Worm (Caenorhabditis elegans) whole organism, mixed stage, embryonic: ENCODE data around the gene D1022.2.

Experiments used
- M03D4.4 ChIP-seq: sonication (generic microtip); optimal IDR thresholded peaks from 2 replicates; lab custom pipeline; 2017; ENCODE audit warnings: mild to moderate bottlenecking, missing genetic modification characterization, missing compliant biosample characterization
- bed-3 ChIP-seq: fragments of 200-800 bp; sonication (Bioruptor generic); optimal IDR thresholded peaks from 3 replicates; lab custom pipeline; 2018; ENCODE audit warnings: mild to moderate bottlenecking, missing genetic modification characterization, moderate library complexity, missing compliant biosample characterization
- blmp-1 ChIP-seq: fragments of 150-350 bp; optimal IDR thresholded peaks from 2 replicates; lab custom pipeline; 2014; ENCODE audit warnings: missing biosample characterization, missing genetic modification characterization
- ceh-39 ChIP-seq: fragments of 150-350 bp; optimal IDR thresholded peaks from 2 replicates; lab custom pipeline; 2014; ENCODE audit warnings: missing biosample characterization, missing genetic modification characterization
- ceh-43 ChIP-seq: fragments of 200-800 bp; sonication (Bioruptor generic); optimal IDR thresholded peaks from 2 replicates; lab custom pipeline; 2018; ENCODE audit warnings: mild to moderate bottlenecking, missing genetic modification characterization, moderate library complexity, missing compliant biosample characterization
- ceh-83 ChIP-seq: fragments of 200-800 bp; sonication (Bioruptor generic); optimal IDR thresholded peaks from 2 replicates; lab custom pipeline; 2018; ENCODE audit warnings: mild to moderate bottlenecking, missing genetic modification characterization, missing compliant biosample characterization
- ces-1 ChIP-seq: fragments of 150-350 bp; optimal IDR thresholded peaks from 2 replicates; lab custom pipeline; 2014; ENCODE audit warnings: missing biosample characterization, missing genetic modification reagents, missing genetic modification characterization
- cnd-1 ChIP-seq: fragments of 200-800 bp; sonication (Bioruptor generic); optimal IDR thresholded peaks from 2 replicates; lab custom pipeline; 2018; ENCODE audit warnings: mild to moderate bottlenecking, missing genetic modification characterization, missing compliant biosample characterization
- drap-1 ChIP-seq: fragments of 200-800 bp; sonication (Bioruptor generic); optimal IDR thresholded peaks from 3 replicates; lab custom pipeline; 2018; ENCODE audit warnings: mild to moderate bottlenecking, missing genetic modification characterization, missing compliant biosample characterization
- elt-1 ChIP-seq: sonication (generic microtip); optimal IDR thresholded peaks from 2 replicates; lab custom pipeline; 2017; ENCODE audit warnings: missing genetic modification characterization, mild to moderate bottlenecking, missing compliant biosample characterization, antibody characterized with exemption, moderate library complexity, borderline replicate concordance; ENCODE audit not compliant: insufficient read depth
- elt-3 ChIP-seq: fragments of 150-350 bp; optimal IDR thresholded peaks from 2 replicates; lab custom pipeline; 2014; ENCODE audit warnings: missing biosample characterization, missing genetic modification characterization
- flh-1 ChIP-seq: fragments of 200-800 bp; sonication (Bioruptor generic); optimal IDR thresholded peaks from 2 replicates; lab custom pipeline; 2018; ENCODE audit warnings: mild to moderate bottlenecking, missing genetic modification characterization, moderate library complexity, missing compliant biosample characterization
- ham-2 ChIP-seq: fragments of 200-800 bp; sonication (Bioruptor generic); optimal IDR thresholded peaks from 2 replicates; lab custom pipeline; 2018; ENCODE audit warnings: mild to moderate bottlenecking, missing genetic modification characterization, missing compliant biosample characterization
- hlh-1 ChIP-seq: fragments of 150-350 bp; optimal IDR thresholded peaks from 2 replicates; lab custom pipeline; 2014; ENCODE audit warnings: missing biosample characterization, missing genetic modification reagents, missing genetic modification characterization
- lin-13 ChIP-seq: fragments of 150-350 bp; optimal IDR thresholded peaks from 2 replicates; lab custom pipeline; 2014; ENCODE audit warnings: missing biosample characterization, missing genetic modification characterization
- lin-32 ChIP-seq: fragments of 200-800 bp; sonication (Bioruptor generic); optimal IDR thresholded peaks from 2 replicates; lab custom pipeline; 2018; ENCODE audit warnings: mild to moderate bottlenecking, missing genetic modification characterization, missing compliant biosample characterization
- lsy-2 ChIP-seq: fragments of 150-350 bp; optimal IDR thresholded peaks from 2 replicates; lab custom pipeline; 2014; ENCODE audit warnings: missing biosample characterization, missing genetic modification characterization
- mab-5 ChIP-seq: fragments of 150-350 bp; optimal IDR thresholded peaks from 2 replicates; lab custom pipeline; 2014; ENCODE audit warnings: missing biosample characterization, missing genetic modification characterization
- mep-1 ChIP-seq: fragments of 150-350 bp; optimal IDR thresholded peaks from 2 replicates; lab custom pipeline; 2017; ENCODE audit warnings: missing biosample characterization, missing genetic modification reagents, missing genetic modification characterization, inconsistent platforms
- nhr-12 ChIP-seq: fragments of 150-350 bp; optimal IDR thresholded peaks from 2 replicates; lab custom pipeline; 2014; ENCODE audit warnings: missing biosample characterization, missing genetic modification characterization
- nhr-2 ChIP-seq: fragments of 150-350 bp; optimal IDR thresholded peaks from 2 replicates; lab custom pipeline; 2014; ENCODE audit warnings: missing biosample characterization, missing genetic modification characterization
- nhr-237 ChIP-seq: fragments of 150-350 bp; optimal IDR thresholded peaks from 2 replicates; lab custom pipeline; 2014; ENCODE audit warnings: missing biosample characterization, missing genetic modification characterization
- nhr-28 ChIP-seq: fragments of 150-350 bp; optimal IDR thresholded peaks from 2 replicates; lab custom pipeline; 2014; ENCODE audit warnings: missing biosample characterization, missing genetic modification characterization
- nhr-76 ChIP-seq: sonication (generic microtip); optimal IDR thresholded peaks from 2 replicates; lab custom pipeline; 2017; ENCODE audit warnings: missing biosample characterization, missing genetic modification characterization
- pha-4 ChIP-seq: fragments of 150-350 bp; optimal IDR thresholded peaks from 2 replicates; lab custom pipeline; 2018; ENCODE audit warnings: missing biosample characterization, missing genetic modification reagents, missing genetic modification characterization
- sem-2 ChIP-seq: fragments of 200-800 bp; sonication (Bioruptor generic); optimal IDR thresholded peaks from 2 replicates; lab custom pipeline; 2018; ENCODE audit warnings: mild to moderate bottlenecking, missing genetic modification characterization, missing compliant biosample characterization
- snpc-4 ChIP-seq: fragments of 150-350 bp; optimal IDR thresholded peaks from 2 replicates; lab custom pipeline; 2014; ENCODE audit warnings: missing biosample characterization, missing genetic modification characterization
- sptf-1 ChIP-seq: sonication (generic microtip); optimal IDR thresholded peaks from 2 replicates; lab custom pipeline; 2017; ENCODE audit warnings: mild to moderate bottlenecking, missing genetic modification characterization, moderate library complexity, missing compliant biosample characterization
- tbx-8 ChIP-seq: fragments of 200-800 bp; sonication (Bioruptor generic); optimal IDR thresholded peaks from 2 replicates; lab custom pipeline; 2018; ENCODE audit warnings: mild to moderate bottlenecking, missing genetic modification characterization, moderate library complexity, missing compliant biosample characterization
- unc-120 ChIP-seq: sonication (generic microtip); optimal IDR thresholded peaks from 2 replicates; lab custom pipeline; 2017; ENCODE audit warnings: missing genetic modification characterization, missing compliant biosample characterization; ENCODE audit not compliant: poor library complexity, severe bottlenecking
- unc-39 ChIP-seq: fragments of 150-350 bp; optimal IDR thresholded peaks from 2 replicates; lab custom pipeline; 2014; ENCODE audit warnings: missing biosample characterization, missing genetic modification characterization
- unc-62 ChIP-seq: fragments of 150-350 bp; optimal IDR thresholded peaks from 2 replicates; lab custom pipeline; 2014; ENCODE audit warnings: missing biosample characterization, missing genetic modification reagents, missing genetic modification characterization
- zip-8 ChIP-seq: fragments of 150-350 bp; optimal IDR thresholded peaks from 2 replicates; lab custom pipeline; 2014; ENCODE audit warnings: missing biosample characterization, missing genetic modification characterization
- ztf-11 ChIP-seq: fragments of 150-350 bp; optimal IDR thresholded peaks from 2 replicates; lab custom pipeline; 2014; ENCODE audit warnings: missing biosample characterization, missing genetic modification characterization

Gene D1022.2

DNA sequence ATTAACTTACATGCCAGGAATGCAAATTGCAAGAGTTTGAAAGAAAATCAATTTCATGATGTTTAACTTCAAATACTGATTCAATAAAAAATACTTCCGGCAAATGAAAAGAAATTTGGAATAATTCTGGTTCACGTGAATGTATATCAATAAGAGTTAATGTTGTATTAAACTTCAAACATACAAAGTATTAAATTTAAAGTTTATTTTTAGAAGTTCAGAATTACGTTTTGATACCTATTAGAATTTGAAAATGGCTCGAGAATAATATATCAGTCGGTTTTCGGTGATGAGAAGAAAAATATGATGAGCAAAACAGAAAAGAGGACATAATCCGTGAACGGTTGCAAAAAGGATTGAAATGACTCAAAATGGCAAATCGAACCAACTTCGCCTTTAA is 30.3 kb downstream of the D1022.2 start, which contains the start of gene D1022.9:
Gene D1022.9 (minus strand): TSS at position 101 of the 400 bp plus-strand sequence.
- no peak for TF ChIP-seq ceh-83
- TF ChIP-seq lin-32 = no peak
- no peak for TF ChIP-seq ces-1 (GFP tag; lab: Kevin White, UChicago)
- no peak for TF ChIP-seq hlh-1 (tag; lab: Kevin White, UChicago)
- no peak for TF ChIP-seq mep-1 (tag; lab: Kevin White, UChicago)
- no peak for TF ChIP-seq drap-1 (GFP tag; lab: Kevin White, UChicago)
- TF ChIP-seq nhr-237 (tag; lab: Kevin White, UChicago) = no peak
- TF ChIP-seq nhr-28 (tag; lab: Kevin White, UChicago) = no peak
- no peak for TF ChIP-seq ceh-39
- no peak for TF ChIP-seq lin-13 (tag; lab: Kevin White, UChicago)
- no peak for TF ChIP-seq pha-4 (tag; lab: Kevin White, UChicago)
- no peak for TF ChIP-seq nhr-76 (tag; lab: Kevin White, UChicago)
- no peak for TF ChIP-seq M03D4.4 (tag; lab: Kevin White, UChicago)
- no peak for TF ChIP-seq nhr-2 (tag; lab: Kevin White, UChicago)
- no peak for TF ChIP-seq sptf-1
- TF ChIP-seq unc-39 (tag; lab: Kevin White, UChicago) = no peak
- TF ChIP-seq nhr-12 (tag; lab: Kevin White, UChicago) = no peak
- TF ChIP-seq mab-5 = no peak
- no peak for TF ChIP-seq elt-1 (tag; lab: Kevin White, UChicago)
- no peak for TF ChIP-seq sem-2 (GFP tag; lab: Kevin White, UChicago)

DNA sequence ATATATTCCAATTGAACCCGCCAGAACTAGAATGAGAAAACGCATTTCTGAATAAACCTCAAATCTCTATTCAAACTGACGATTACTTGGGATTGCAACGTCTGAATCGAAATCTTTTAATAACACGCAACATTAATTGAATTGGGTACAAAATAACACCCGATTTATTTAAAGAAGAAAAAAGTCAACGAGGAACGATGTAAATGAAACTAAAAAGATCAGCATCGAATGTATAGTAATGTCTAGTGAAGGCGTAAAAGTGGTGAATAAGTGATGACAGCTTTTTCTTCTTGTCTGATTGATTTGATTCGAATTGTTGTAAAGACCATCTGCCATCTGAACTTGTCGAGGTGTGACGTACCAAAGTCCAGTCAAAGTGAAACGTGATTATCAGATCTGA is 34.3 kb downstream of the D1022.2 start, which contains the start of gene nas-23:
Gene nas-23 (minus strand): TSS at position 101 of the 400 bp plus-strand sequence.
- TF ChIP-seq zip-8 = no peak
- no peak for TF ChIP-seq drap-1 (GFP tag; lab: Kevin White, UChicago)
- no peak for TF ChIP-seq ceh-39
- no peak for TF ChIP-seq ces-1 (GFP tag; lab: Kevin White, UChicago)
- no peak for TF ChIP-seq elt-3
- no peak for TF ChIP-seq M03D4.4 (tag; lab: Kevin White, UChicago)
- no peak for TF ChIP-seq hlh-1 (tag; lab: Kevin White, UChicago)
- no peak for TF ChIP-seq ceh-83
- no peak for TF ChIP-seq mab-5
- TF ChIP-seq ztf-11 = no peak
- no peak for TF ChIP-seq cnd-1 (tag; lab: Kevin White, UChicago)
- TF ChIP-seq unc-62 (GFP tag; lab: Kevin White, UChicago) = no peak
- TF ChIP-seq elt-1 (tag; lab: Kevin White, UChicago) = no peak
- TF ChIP-seq nhr-28 (tag; lab: Kevin White, UChicago) = no peak
- TF ChIP-seq bed-3 (GFP tag; lab: Kevin White, UChicago) = no peak
- no peak for TF ChIP-seq sem-2 (GFP tag; lab: Kevin White, UChicago)
- no peak for TF ChIP-seq unc-39 (tag; lab: Kevin White, UChicago)
- no peak for TF ChIP-seq nhr-2 (tag; lab: Kevin White, UChicago)

- TF ChIP-seq M03D4.4 (tag; lab: Kevin White, UChicago) (no peak), nhr-2 (tag; lab: Kevin White, UChicago) (no peak), ceh-43 (GFP tag; lab: Kevin White, UChicago) (no peak), unc-120 (no peak), drap-1 (GFP tag; lab: Kevin White, UChicago) (no peak), snpc-4 (tag; lab: Kevin White, UChicago) (no peak), mab-5 (no peak), nhr-12 (tag; lab: Kevin White, UChicago) (no peak), zip-8 (no peak), elt-1 (tag; lab: Kevin White, UChicago) (no peak), ztf-11 (no peak), pha-4 (tag; lab: Kevin White, UChicago) (no peak), ceh-83 (no peak), sem-2 (GFP tag; lab: Kevin White, UChicago) (no peak), sptf-1 (no peak), mep-1 (tag; lab: Kevin White, UChicago) (no peak)
Measured at ce11 chrII:7494155-7494554, 34.9 kb downstream of the D1022.2 start, which contains the start of gene R10H1.1. R10H1.1 (plus strand) TSS chrII:7494455.

DNA sequence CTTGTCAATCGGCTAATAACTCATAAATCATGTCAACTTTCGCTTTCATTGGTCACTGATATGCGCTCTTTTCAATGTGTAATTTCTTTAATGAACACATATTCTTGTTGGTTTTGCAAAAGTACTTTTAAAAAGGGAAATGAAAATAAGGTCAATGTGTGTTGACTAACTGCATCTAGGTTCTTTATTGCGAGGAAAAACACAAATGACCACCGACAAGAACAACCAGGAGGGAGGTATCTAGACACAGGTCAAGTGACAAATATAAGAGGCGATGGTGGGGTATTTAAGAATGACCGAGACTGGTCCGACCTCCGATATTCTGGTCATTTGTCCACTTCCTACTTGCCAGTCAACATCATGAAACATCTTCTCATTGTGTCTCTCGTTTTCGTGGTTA is 36.8 kb downstream of the D1022.2 start, which contains the start of gene spi-1:
Gene spi-1 (plus strand): TSS at position 178 of the 400 bp plus-strand sequence.
- TF ChIP-seq nhr-12 (tag; lab: Kevin White, UChicago) (no peak), elt-1 (tag; lab: Kevin White, UChicago) (no peak), ceh-43 (GFP tag; lab: Kevin White, UChicago) (no peak), tbx-8 (GFP tag; lab: Kevin White, UChicago) (no peak), M03D4.4 (tag; lab: Kevin White, UChicago) (no peak), blmp-1 (tag; lab: Kevin White, UChicago) (no peak), bed-3 (GFP tag; lab: Kevin White, UChicago) (no peak), sptf-1 (no peak), mep-1 (tag; lab: Kevin White, UChicago) (no peak), ham-2 (no peak), lsy-2 (no peak), hlh-1 (tag; lab: Kevin White, UChicago) (no peak), nhr-237 (tag; lab: Kevin White, UChicago) (no peak), ceh-39 (no peak), pha-4 (tag; lab: Kevin White, UChicago) (no peak), flh-1 (GFP tag; lab: Kevin White, UChicago) (no peak), snpc-4 (tag; lab: Kevin White, UChicago) (no peak), unc-39 (tag; lab: Kevin White, UChicago) (no peak)
